Worm (Caenorhabditis elegans) whole organism, L2 larva: ENCODE results near the gene C39D10.2.
A peak's percentile ranks its signal among the peaks of the same experiment; 100 is the strongest.

ENCODE experiments used
- ama-1 ChIP-seq: fragments of 150-350 bp; optimal IDR thresholded peaks from 2 replicates; lab custom pipeline; 2018; ENCODE audit warnings: inconsistent platforms
- egl-27 ChIP-seq: sonication (generic microtip); optimal IDR thresholded peaks from 3 replicates; lab custom pipeline; 2017; ENCODE audit warnings: missing biosample characterization, missing genetic modification reagents, missing genetic modification characterization
- mdl-1 ChIP-seq, 2 experiments: fragments of 150-350 bp in 1 of 2; sonication (generic microtip) in 1 of 2; optimal IDR thresholded peaks; 2 replicates each; lab custom pipeline; 2017; ENCODE audit warnings: missing biosample characterization in 2 of 2, missing genetic modification characterization in 2 of 2
- nhr-21 ChIP-seq: fragments of 150-350 bp; optimal IDR thresholded peaks from 2 replicates; lab custom pipeline; 2014; ENCODE audit warnings: missing biosample characterization, missing genetic modification characterization
- skn-1 ChIP-seq: sonication (generic microtip); optimal IDR thresholded peaks from 2 replicates; lab custom pipeline; 2017; ENCODE audit warnings: missing biosample characterization, missing genetic modification characterization
- snpc-4 ChIP-seq: fragments of 150-350 bp; optimal IDR thresholded peaks from 2 replicates; lab custom pipeline; 2014; ENCODE audit warnings: missing biosample characterization, missing genetic modification characterization
- unc-39 ChIP-seq: fragments of 150-350 bp; optimal IDR thresholded peaks from 2 replicates; lab custom pipeline; 2014; ENCODE audit warnings: missing biosample characterization, missing genetic modification characterization
- unc-62 ChIP-seq: fragments of 150-350 bp; optimal IDR thresholded peaks from 2 replicates; lab custom pipeline; 2014; ENCODE audit warnings: missing biosample characterization, missing genetic modification reagents, missing genetic modification characterization
- zag-1 ChIP-seq: fragments of 150-350 bp; optimal IDR thresholded peaks from 2 replicates; lab custom pipeline; 2014; ENCODE audit warnings: missing biosample characterization, missing genetic modification characterization
- ztf-11 ChIP-seq: sonication (generic microtip); optimal IDR thresholded peaks from 2 replicates; lab custom pipeline; 2017; ENCODE audit warnings: missing biosample characterization, missing genetic modification characterization

DNA sequence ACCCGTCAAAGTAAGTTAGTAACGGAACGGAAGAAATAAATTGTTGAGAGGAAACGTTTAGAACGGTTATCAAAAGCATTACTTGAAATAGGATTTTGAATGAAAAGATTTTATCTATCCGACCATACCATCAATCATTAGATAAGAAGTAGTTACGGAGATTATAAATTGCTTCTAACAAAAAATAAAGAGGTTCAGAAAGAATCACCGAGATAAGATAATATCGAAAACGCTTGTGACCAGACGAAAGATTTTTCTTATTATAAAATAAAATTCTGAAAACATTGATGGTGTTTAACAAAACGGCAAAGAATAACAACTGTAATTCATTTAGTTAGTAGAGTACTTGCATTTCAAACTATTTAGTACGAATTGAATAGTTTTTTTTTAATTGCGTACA is 8.2 kb upstream of the C39D10.2 start, which contains the start of gene C39D10.8:
- TF ChIP-seq ama-1, result no peak
- TF ChIP-seq ztf-11 (tag; lab: Kevin White, UChicago), result no peak
- no peak for TF ChIP-seq snpc-4 (tag; lab: Kevin White, UChicago)
- TF ChIP-seq zag-1, result no peak
- no peak for TF ChIP-seq skn-1
- TF ChIP-seq egl-27 (tag; lab: Kevin White, UChicago), result no peak
- TF ChIP-seq unc-39 (tag; lab: Kevin White, UChicago), result no peak
- peak; percentile 6 for TF ChIP-seq nhr-21 (tag; lab: Kevin White, UChicago)
- no peak for TF ChIP-seq unc-62 (GFP tag; lab: Kevin White, UChicago)
- TF ChIP-seq mdl-1 (tag; optimal IDR thresholded peaks at IDR 0.05; lab: Kevin White, UChicago), result no peak
